Fruit fly (Drosophila melanogaster) whole organism, embryonic: Measurements from ENCODE around the gene Lnk.
A peak's percentile ranks its signal among the peaks of the same experiment; 100 is the strongest.

Source experiments
- BEAF-32 ChIP-seq: fragments of 200-800 bp; sonication (Bioruptor generic); optimal IDR thresholded peaks from 3 replicates; lab custom pipeline; 2017; ENCODE audit warnings: missing biosample characterization, missing genetic modification characterization, mild to moderate bottlenecking, moderate library complexity, missing genetic modification reagents
- BtbVII ChIP-seq: fragments of 200-800 bp; sonication (Bioruptor generic); optimal IDR thresholded peaks from 3 replicates; lab custom pipeline; 2017; ENCODE audit warnings: missing biosample characterization, mild to moderate bottlenecking, missing genetic modification characterization
- CG12104 ChIP-seq: fragments of 200-800 bp; sonication (Bioruptor generic); optimal IDR thresholded peaks from 3 replicates; lab custom pipeline; 2016; ENCODE audit warnings: missing biosample characterization, missing genetic modification characterization
- CG12299 ChIP-seq: fragments of 200-800 bp; sonication (Bioruptor generic); optimal IDR thresholded peaks from 2 replicates; lab custom pipeline; 2018; ENCODE audit warnings: missing biosample characterization, mild to moderate bottlenecking, missing genetic modification characterization
- CG15696 ChIP-seq: fragments of 200-800 bp; sonication (Bioruptor generic); optimal IDR thresholded peaks from 2 replicates; lab custom pipeline; 2019; ENCODE audit warnings: missing biosample characterization, mild to moderate bottlenecking, missing genetic modification characterization, moderate library complexity
- CG1603 ChIP-seq: fragments of 200-800 bp; sonication (Bioruptor generic); optimal IDR thresholded peaks from 2 replicates; lab custom pipeline; 2019; ENCODE audit warnings: missing biosample characterization, mild to moderate bottlenecking, missing genetic modification characterization, moderate library complexity
- CG17359 ChIP-seq: fragments of 200-800 bp; sonication (Bioruptor generic); optimal IDR thresholded peaks from 3 replicates; lab custom pipeline; 2018; ENCODE audit warnings: missing biosample characterization, mild to moderate bottlenecking, missing genetic modification characterization, moderate library complexity
- CG17802 ChIP-seq: fragments of 200-800 bp; sonication (Bioruptor generic); optimal IDR thresholded peaks from 2 replicates; lab custom pipeline; 2018; ENCODE audit warnings: missing biosample characterization, mild to moderate bottlenecking, missing genetic modification characterization, moderate library complexity
- CG18476 ChIP-seq: fragments of 200-800 bp; sonication (Bioruptor generic); optimal IDR thresholded peaks from 2 replicates; lab custom pipeline; 2016; ENCODE audit warnings: missing biosample characterization, mild to moderate bottlenecking, missing genetic modification characterization
- CG2712 ChIP-seq: fragments of 200-800 bp; optimal IDR thresholded peaks from 3 replicates; lab custom pipeline; 2019; ENCODE audit warnings: missing biosample characterization, mild to moderate bottlenecking, missing genetic modification characterization, moderate library complexity
- CG3726 ChIP-seq: fragments of 200-800 bp; sonication (Bioruptor generic); IDR thresholded peaks from 3 replicates; pipeline ENCODE4, ENCODE4 v1.3.6; 2022; ENCODE audit warnings: missing biosample characterization, missing genetic modification characterization
- CG3847 ChIP-seq: fragments of 200-800 bp; sonication (Bioruptor generic); IDR thresholded peaks from 2 replicates; pipeline ENCODE4 v1.3.6; 2022; ENCODE audit warnings: missing biosample characterization, missing genetic modification characterization
- CG4617 ChIP-seq: fragments of 200-800 bp; sonication (Bioruptor generic); optimal IDR thresholded peaks from 3 replicates; lab custom pipeline; 2016; ENCODE audit warnings: missing biosample characterization, missing genetic modification characterization, borderline replicate concordance
- CG6791 ChIP-seq: fragments of 200-800 bp; sonication (Bioruptor generic); IDR thresholded peaks from 3 replicates; pipeline ENCODE4 v1.3.6; 2022; ENCODE audit warnings: missing biosample characterization, missing genetic modification characterization; ENCODE audit not compliant: partially characterized antibody
- CG7271 ChIP-seq: fragments of 200-800 bp; sonication (Bioruptor generic); optimal IDR thresholded peaks from 2 replicates; lab custom pipeline; 2018; ENCODE audit warnings: missing biosample characterization, mild to moderate bottlenecking, missing genetic modification characterization, moderate library complexity
- CG7963 ChIP-seq: fragments of 200-800 bp; sonication (Bioruptor generic); IDR thresholded peaks from 3 replicates; pipeline ENCODE4 v1.3.6; 2022; ENCODE audit warnings: missing biosample characterization, missing genetic modification characterization; ENCODE audit not compliant: partially characterized antibody
- CG9817 ChIP-seq: fragments of 200-800 bp; sonication (Bioruptor generic); optimal IDR thresholded peaks from 2 replicates; lab custom pipeline; 2018; ENCODE audit warnings: missing biosample characterization, mild to moderate bottlenecking, missing genetic modification characterization, moderate library complexity
- CoRest ChIP-seq: fragments of 200-800 bp; sonication (Bioruptor generic); optimal IDR thresholded peaks from 3 replicates; lab custom pipeline; 2018; ENCODE audit warnings: missing biosample characterization, mild to moderate bottlenecking, missing genetic modification characterization, moderate library complexity
- Dref ChIP-seq: fragments of 200-800 bp; sonication (Bioruptor generic); IDR thresholded peaks from 2 replicates; pipeline ENCODE4 v1.3.6; 2022; ENCODE audit warnings: missing biosample characterization, missing genetic modification characterization
- HLHmδ ChIP-seq: fragments of 200-800 bp; sonication (Bioruptor generic); optimal IDR thresholded peaks from 2 replicates; lab custom pipeline; 2018; ENCODE audit warnings: missing biosample characterization, mild to moderate bottlenecking, missing genetic modification characterization, moderate library complexity
- Hr3 ChIP-seq: fragments of 200-800 bp; sonication (Bioruptor generic); optimal IDR thresholded peaks from 3 replicates; lab custom pipeline; 2016; ENCODE audit warnings: missing biosample characterization, missing genetic modification characterization
- MESR4 ChIP-seq: fragments of 200-800 bp; sonication (Bioruptor generic); optimal IDR thresholded peaks from 2 replicates; lab custom pipeline; 2018; ENCODE audit warnings: missing biosample characterization, mild to moderate bottlenecking, missing genetic modification characterization, moderate library complexity
- MTF-1 ChIP-seq: fragments of 200-800 bp; sonication (Bioruptor generic); optimal IDR thresholded peaks from 2 replicates; lab custom pipeline; 2018; ENCODE audit warnings: missing biosample characterization, mild to moderate bottlenecking, missing genetic modification characterization, borderline replicate concordance
- Mrtf ChIP-seq: fragments of 200-800 bp; sonication (Bioruptor generic); IDR thresholded peaks from 3 replicates; pipeline ENCODE4 v1.3.6; 2022; ENCODE audit warnings: missing biosample characterization, missing genetic modification characterization
- Xrp1 ChIP-seq: fragments of 200-800 bp; sonication (Bioruptor generic); IDR thresholded peaks from 2 replicates; pipeline ENCODE4 v1.3.6; 2022; ENCODE audit warnings: missing biosample characterization, missing genetic modification characterization
- ara ChIP-seq: fragments of 200-800 bp; sonication (Bioruptor generic); IDR thresholded peaks from 2 replicates; pipeline ENCODE4 v1.3.6; 2022; ENCODE audit warnings: missing biosample characterization, missing genetic modification characterization
- bcd ChIP-seq: fragments of 200-800 bp; sonication (Bioruptor generic); optimal IDR thresholded peaks from 2 replicates; lab custom pipeline; 2017; ENCODE audit warnings: missing biosample characterization, mild to moderate bottlenecking, missing genetic modification characterization
- caup ChIP-seq: fragments of 200-800 bp; sonication (Bioruptor generic); optimal IDR thresholded peaks from 3 replicates; lab custom pipeline; 2017; ENCODE audit warnings: missing biosample characterization, mild to moderate bottlenecking, missing genetic modification characterization, moderate library complexity; ENCODE audit not compliant: severe bottlenecking
- cg ChIP-seq: fragments of 200-800 bp; sonication (Bioruptor generic); optimal IDR thresholded peaks from 3 replicates; lab custom pipeline; 2019; ENCODE audit warnings: missing biosample characterization, mild to moderate bottlenecking, missing genetic modification characterization, moderate library complexity
- chinmo ChIP-seq: fragments of 200-800 bp; sonication (Bioruptor generic); IDR thresholded peaks from 4 replicates; pipeline ENCODE4 v1.3.6; 2022; ENCODE audit warnings: missing biosample characterization, missing genetic modification characterization; ENCODE audit not compliant: partially characterized antibody
- inv ChIP-seq: fragments of 200-800 bp; sonication (Bioruptor generic); IDR thresholded peaks from 2 replicates; pipeline ENCODE4 v1.3.6; 2022; ENCODE audit warnings: missing biosample characterization, missing genetic modification characterization; ENCODE audit not compliant: partially characterized antibody
- ken ChIP-seq: fragments of 200-800 bp; sonication (Bioruptor generic); IDR thresholded peaks from 3 replicates; pipeline ENCODE4 v1.3.6; 2022; ENCODE audit warnings: missing biosample characterization, missing genetic modification characterization
- nom ChIP-seq: fragments of 200-800 bp; sonication (Bioruptor generic); optimal IDR thresholded peaks from 2 replicates; lab custom pipeline; 2017; ENCODE audit warnings: missing biosample characterization, missing genetic modification characterization, mild to moderate bottlenecking, moderate library complexity, missing genetic modification reagents
- onecut ChIP-seq: fragments of 200-800 bp; sonication (Bioruptor generic); IDR thresholded peaks from 2 replicates; pipeline ENCODE4 v1.3.6; 2022; ENCODE audit warnings: missing biosample characterization, missing genetic modification characterization
- pfk ChIP-seq: fragments of 200-800 bp; sonication (Bioruptor generic); optimal IDR thresholded peaks from 2 replicates; lab custom pipeline; 2018; ENCODE audit warnings: missing biosample characterization, mild to moderate bottlenecking, missing genetic modification characterization, moderate library complexity
- row ChIP-seq: fragments of 200-800 bp; sonication (Bioruptor generic); IDR thresholded peaks from 3 replicates; pipeline ENCODE4 v1.3.6; 2022; ENCODE audit warnings: missing biosample characterization, missing genetic modification characterization
- ssp ChIP-seq: fragments of 200-800 bp; sonication (Bioruptor generic); IDR thresholded peaks from 2 replicates; pipeline ENCODE4 v1.3.6; 2022; ENCODE audit warnings: missing biosample characterization, missing genetic modification characterization
- tio ChIP-seq: fragments of 200-800 bp; sonication (Bioruptor generic); optimal IDR thresholded peaks from 2 replicates; lab custom pipeline; 2017; ENCODE audit warnings: missing biosample characterization, missing genetic modification characterization, inconsistent platforms
- tna ChIP-seq: fragments of 200-800 bp; sonication (Bioruptor generic); IDR thresholded peaks from 2 replicates; pipeline ENCODE4 v1.3.6; 2022; ENCODE audit warnings: missing biosample characterization, missing genetic modification characterization; ENCODE audit not compliant: partially characterized antibody
- trem ChIP-seq: fragments of 200-800 bp; optimal IDR thresholded peaks from 3 replicates; lab custom pipeline; 2019; ENCODE audit warnings: missing biosample characterization, mild to moderate bottlenecking, missing genetic modification characterization, moderate library complexity
- vvl ChIP-seq: fragments of 200-800 bp; sonication (Bioruptor generic); IDR thresholded peaks from 2 replicates; pipeline ENCODE4 v1.3.6; 2022; ENCODE audit warnings: missing biosample characterization, missing genetic modification characterization
- wdn ChIP-seq: fragments of 200-800 bp; sonication (Bioruptor generic); IDR thresholded peaks from 2 replicates; pipeline ENCODE4 v1.3.6; 2022; ENCODE audit warnings: missing biosample characterization, missing genetic modification characterization
- zen ChIP-seq: fragments of 200-800 bp; sonication (Bioruptor generic); optimal IDR thresholded peaks from 3 replicates; lab custom pipeline; 2018; ENCODE audit warnings: missing biosample characterization, mild to moderate bottlenecking, missing genetic modification characterization, moderate library complexity

The Lnk gene

dm6 chr3R:25880198-25880970, 8.0 kb upstream of the Lnk start (continued):
- peak; percentile 62 for TF ChIP-seq CG17359 (tag; lab: Kevin White, UChicago)
- no peak for TF ChIP-seq CG17802 (tag; lab: Kevin White, UChicago)

- TF ChIP-seq CG18476 (GFP tag; lab: Kevin White, UChicago) (no peak), caup (GFP tag; lab: Kevin White, UChicago) (no peak), row (GFP tag; lab: Robert Waterston, UW) (peak; percentile 43; the same call in 2 of the 3 replicates), Dref (GFP tag; lab: Robert Waterston, UW) (peak; percentile 80), cg (GFP tag; lab: Kevin White, UChicago) (peak; percentile 70), CG6791 (GFP tag; lab: Robert Waterston, UW) (peak; percentile 69), Mrtf (GFP tag; lab: Robert Waterston, UW) (no peak), ara (no peak), ken (GFP tag; lab: Robert Waterston, UW) (0 out of 3 replicates have a peak, but pooled peaks have one; percentile 9), onecut (GFP tag; lab: Robert Waterston, UW) (peak; percentile 27; the same call in 1 of the 2 replicates), nom (no peak), CG12299 (tag; lab: Kevin White, UChicago) (peak; percentile 50), zen (tag; lab: Kevin White, UChicago) (peak; percentile 8), bcd (GFP tag; lab: Kevin White, UChicago) (peak; percentile 6), HLHmδ (peak; percentile 13), CG4617 (GFP tag; lab: Kevin White, UChicago) (peak; percentile 6), pfk (GFP tag; lab: Kevin White, UChicago) (peak; percentile 10), Xrp1 (GFP tag; lab: Robert Waterston, UW) (peak; percentile 8; the same call in 1 of the 2 replicates), CG12104 (GFP tag; lab: Kevin White, UChicago) (no peak), tio (GFP tag; lab: Kevin White, UChicago) (no peak), CG9817 (tag; lab: Kevin White, UChicago) (no peak), ssp (peak; percentile 41), CG7963 (GFP tag; lab: Robert Waterston, UW) (0 out of 3 replicates have a peak, but pooled peaks have one; percentile 47), MTF-1 (GFP tag; lab: Kevin White, UChicago) (peak; percentile 42), CG15696 (peak; percentile 4), wdn (GFP tag; lab: Robert Waterston, UW) (no peak), CoRest (tag; lab: Kevin White, UChicago) (peak; percentile 18), chinmo (0 out of 4 replicates have a peak, but pooled peaks have one; percentile 41), inv (peak; percentile 44; the same call in 1 of the 2 replicates), BEAF-32 (peak; percentile 81), CG1603 (tag; lab: Kevin White, UChicago) (peak; percentile 92), tna (0 out of 2 replicates have a peak, but pooled peaks have one; percentile 37), CG3847 (GFP tag; lab: Robert Waterston, UW) (peak; percentile 38; the same call in 1 of the 2 replicates), vvl (GFP tag; lab: Robert Waterston, UW) (peak; percentile 30; the same call in 1 of the 2 replicates), trem (tag; lab: Kevin White, UChicago) (peak; percentile 53), Hr3 (GFP tag; lab: Kevin White, UChicago) (no peak), MESR4 (GFP tag; lab: Kevin White, UChicago) (peak; percentile 81), BtbVII (GFP tag; lab: Kevin White, UChicago) (peak; percentile 4), CG3726 (GFP tag; lab: Robert Waterston, UW) (no peak), CG7271 (tag; lab: Kevin White, UChicago) (peak; percentile 31), CG2712 (tag; lab: Kevin White, UChicago) (peak; percentile 7)
These were observed 7.2 kb upstream of the Lnk start, which contains the start of gene Tsp96F for dm6 chr3R:25880971-25881809. Gene Tsp96F, minus strand, starts transcription at chr3R:25881427.
